Fruit fly (Drosophila melanogaster) whole organism, adult: ENCODE measurements around the gene car.

Experiments used
- CG11617 ChIP-seq: fragments of 200-800 bp; sonication (Bioruptor generic); optimal IDR thresholded peaks from 2 replicates; lab custom pipeline; 2017; ENCODE audit warnings: mild to moderate bottlenecking, missing biosample characterization, missing genetic modification reagents, missing genetic modification characterization
- CG14711 ChIP-seq: fragments of 200-800 bp; sonication (Bioruptor generic); optimal IDR thresholded peaks from 2 replicates; lab custom pipeline; 2018; ENCODE audit warnings: missing biosample characterization, mild to moderate bottlenecking, missing genetic modification characterization, moderate library complexity
- CG1620 ChIP-seq: fragments of 200-800 bp; sonication (Bioruptor generic); optimal IDR thresholded peaks from 2 replicates; lab custom pipeline; 2016; ENCODE audit warnings: missing biosample characterization, missing genetic modification characterization
- CG5204 ChIP-seq: fragments of 200-800 bp; sonication (Bioruptor generic); optimal IDR thresholded peaks from 2 replicates; lab custom pipeline; 2016; ENCODE audit warnings: missing biosample characterization, missing genetic modification characterization
- CG7101 ChIP-seq: fragments of 200-800 bp; sonication (Bioruptor generic); optimal IDR thresholded peaks from 2 replicates; lab custom pipeline; 2018; ENCODE audit warnings: missing biosample characterization, mild to moderate bottlenecking, missing genetic modification characterization, moderate library complexity
- Hr96 ChIP-seq: fragments of 200-800 bp; sonication (Bioruptor generic); optimal IDR thresholded peaks from 2 replicates; lab custom pipeline; 2016; ENCODE audit warnings: missing biosample characterization, missing genetic modification characterization
- Mnt ChIP-seq: fragments of 200-800 bp; sonication (Bioruptor generic); optimal IDR thresholded peaks from 2 replicates; lab custom pipeline; 2016; ENCODE audit warnings: missing biosample characterization, mild to moderate bottlenecking, missing genetic modification characterization
- cic ChIP-seq: fragments of 200-800 bp; sonication (Bioruptor generic); optimal IDR thresholded peaks from 2 replicates; lab custom pipeline; 2017; ENCODE audit warnings: missing biosample characterization, mild to moderate bottlenecking, missing genetic modification characterization, moderate library complexity
- cnc ChIP-seq, 2 experiments: fragments of >200 bp; optimal IDR thresholded peaks; 2 replicates each; lab custom pipeline; 2017
- kay ChIP-seq: fragments of 200-800 bp; sonication (Bioruptor generic); peaks from one replicate; lab custom pipeline; 2016; ENCODE audit warnings: missing biosample characterization, missing genetic modification characterization, borderline replicate concordance

dm6 chrX:19605915-19606314 lies 40.1 kb downstream of the car start:
- no peak for TF ChIP-seq CG11617 (GFP tag; lab: Kevin White, UChicago)
- TF ChIP-seq CG14711 (tag; lab: Kevin White, UChicago) = no peak
- TF ChIP-seq Mnt (GFP tag; lab: Kevin White, UChicago) = no peak
- TF ChIP-seq kay (GFP tag; lab: Kevin White, UChicago) = no peak
- TF ChIP-seq cic (GFP tag; lab: Kevin White, UChicago) = no peak
- no peak for TF ChIP-seq cnc (optimal IDR thresholded peaks at IDR 0.05; lab: Kevin White, UChicago)
- TF ChIP-seq CG7101 (tag; lab: Kevin White, UChicago) = no peak
- TF ChIP-seq Hr96 (GFP tag; lab: Kevin White, UChicago) = no peak
- no peak for TF ChIP-seq CG5204 (GFP tag; lab: Kevin White, UChicago)
- TF ChIP-seq CG1620 = no peak
